Fruit fly (Drosophila melanogaster): ENCODE results near the gene CG32284.
A peak's percentile ranks its signal among the peaks of the same experiment; 100 is the strongest.

Gene CG32284

DNA sequence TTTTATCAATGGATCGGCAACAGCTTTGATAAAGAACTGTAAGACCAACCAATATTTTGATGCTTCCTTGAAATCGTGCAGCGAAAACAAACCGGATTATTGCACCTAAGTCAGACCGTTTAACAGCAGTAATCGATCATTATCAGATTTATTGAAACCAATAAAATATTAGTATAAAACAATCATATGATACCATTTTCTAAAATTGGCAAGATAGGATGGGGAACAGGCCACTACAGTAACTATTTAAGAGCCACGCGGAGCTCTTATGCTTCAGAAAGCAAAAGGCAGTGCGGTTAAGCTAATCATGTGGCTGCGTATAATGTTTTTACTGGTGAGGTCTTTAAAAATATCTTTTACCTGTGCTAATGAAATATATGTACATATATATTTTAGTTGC lies at the start of gene CG32284:
CG32284 (plus strand) TSS at position 301 of the 400 bp plus-strand sequence.
- no peak for TF ChIP-seq CG9705 (GFP tag; optimal IDR thresholded peaks at IDR 0.05)
- TF ChIP-seq psq (GFP tag; optimal IDR thresholded peaks at IDR 0.05) = no peak
- TF ChIP-seq ey (GFP tag; optimal IDR thresholded peaks at IDR 0.05) = no peak
- TF ChIP-seq dmrt93B (GFP tag; optimal IDR thresholded peaks at IDR 0.05) = no peak
- no peak for TF ChIP-seq Mio (GFP tag; optimal IDR thresholded peaks at IDR 0.05)
- TF ChIP-seq tai (GFP tag; optimal IDR thresholded peaks at IDR 0.05) = no peak
- TF ChIP-seq rgr (GFP tag; optimal IDR thresholded peaks at IDR 0.05) = no peak
- no peak for TF ChIP-seq CG32264 (GFP tag; optimal IDR thresholded peaks at IDR 0.05)
- no peak for TF ChIP-seq lola (GFP tag; optimal IDR thresholded peaks at IDR 0.05)

DNA sequence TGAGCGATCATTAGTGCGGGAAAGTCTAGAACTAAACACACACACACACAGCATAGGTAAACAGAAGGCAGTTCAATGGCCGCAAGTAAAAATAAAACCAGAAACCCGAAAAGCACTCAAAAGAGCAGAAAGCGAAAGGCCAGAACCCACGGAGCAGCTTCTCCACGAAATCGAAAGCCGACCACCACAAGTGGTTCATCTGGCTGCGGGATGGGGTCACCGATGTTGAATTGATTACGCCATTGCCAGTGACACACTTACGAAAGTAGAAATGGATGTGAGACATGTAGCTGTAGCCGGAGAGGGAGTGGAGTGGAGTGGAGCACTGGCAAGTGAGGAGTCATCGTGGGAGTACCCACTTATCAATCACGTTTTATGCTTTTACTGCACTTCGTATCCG lies 45.1 kb upstream of the CG32284 start:
- no peak for TF ChIP-seq CG32264 (GFP tag; optimal IDR thresholded peaks at IDR 0.05)
- TF ChIP-seq lola (GFP tag; optimal IDR thresholded peaks at IDR 0.05) = no peak
- TF ChIP-seq tai (GFP tag; optimal IDR thresholded peaks at IDR 0.05) = no peak
- no peak for TF ChIP-seq ey (GFP tag; optimal IDR thresholded peaks at IDR 0.05)
- no peak for TF ChIP-seq foxo (GFP tag; optimal IDR thresholded peaks at IDR 0.05)
- no peak for TF ChIP-seq dsf (GFP tag; optimal IDR thresholded peaks at IDR 0.05; ENCODE audit: borderline replicate concordance)
- TF ChIP-seq Myc (optimal IDR thresholded peaks at IDR 0.05) = no peak
- no peak for TF ChIP-seq h (GFP tag; optimal IDR thresholded peaks at IDR 0.05)
- TF ChIP-seq Rel (GFP tag; optimal IDR thresholded peaks at IDR 0.05) = no peak
- TF ChIP-seq Rel (tag; optimal IDR thresholded peaks at IDR 0.05) = no peak
- TF ChIP-seq fru (GFP tag; optimal IDR thresholded peaks at IDR 0.05) = no peak
- TF ChIP-seq woc (GFP tag; optimal IDR thresholded peaks at IDR 0.05) = no peak
- no peak for TF ChIP-seq Sp1 (GFP tag; optimal IDR thresholded peaks at IDR 0.05)
- no peak for TF ChIP-seq GATAd (GFP tag; optimal IDR thresholded peaks at IDR 0.05)
- no peak for TF ChIP-seq dl (GFP tag; optimal IDR thresholded peaks at IDR 0.05; ENCODE audit: insufficient read depth in 1 of 2, partially characterized antibody in 2 of 2)
- no peak for TF ChIP-seq Hr78 (GFP tag; optimal IDR thresholded peaks at IDR 0.05)
- TF ChIP-seq CG9705 (GFP tag; optimal IDR thresholded peaks at IDR 0.05) = no peak

DNA sequence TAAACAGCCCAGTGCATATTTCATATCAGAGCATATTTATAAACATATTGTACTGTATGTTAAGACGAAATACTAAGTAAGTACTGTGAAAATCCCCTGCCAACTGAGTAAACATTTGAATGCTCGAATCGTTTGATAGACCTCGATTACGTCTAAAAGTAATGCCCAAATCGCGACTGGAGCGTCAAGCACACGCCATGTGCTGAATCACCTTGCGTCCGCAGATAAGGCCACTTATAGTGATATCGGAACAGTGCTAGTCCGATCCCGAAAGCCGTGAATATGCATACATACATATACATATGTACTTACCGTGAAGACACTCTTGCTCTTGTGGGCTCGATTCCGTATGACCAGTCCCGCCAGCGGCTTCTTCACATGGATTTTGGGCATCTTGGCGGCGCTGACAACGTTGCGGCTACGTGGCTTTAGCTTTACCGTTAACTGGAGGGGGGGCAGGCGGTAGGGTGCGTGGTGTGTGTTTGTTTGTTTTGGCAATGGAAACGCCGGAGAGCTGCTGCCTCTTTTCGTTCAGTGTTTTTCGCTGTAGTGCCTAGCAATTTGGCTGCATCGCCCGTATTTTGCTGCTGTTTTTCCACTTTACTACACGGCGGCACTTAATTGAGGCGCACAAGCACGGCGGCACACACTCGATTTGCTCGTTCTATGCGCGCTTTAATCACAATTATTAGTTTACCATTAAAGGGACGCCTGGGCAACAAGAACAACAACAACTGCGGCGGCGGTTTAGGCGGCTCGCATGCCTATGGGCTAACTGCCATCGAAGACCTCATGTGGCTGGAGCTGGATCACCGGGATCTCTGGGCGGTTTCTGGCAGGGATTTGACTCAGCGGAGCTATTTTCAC lies 43.7 kb upstream of the CG32284 start:
- no peak for TF ChIP-seq Hr83 (GFP tag; optimal IDR thresholded peaks at IDR 0.05; ENCODE audit: poor library complexity, severe bottlenecking)
- TF ChIP-seq h (GFP tag; optimal IDR thresholded peaks at IDR 0.05) = peak; percentile 61
- no peak for TF ChIP-seq Rel (GFP tag; optimal IDR thresholded peaks at IDR 0.05)
- peak; percentile 33 for TF ChIP-seq Rel (tag; optimal IDR thresholded peaks at IDR 0.05)
- no peak for TF ChIP-seq jim (GFP tag; optimal IDR thresholded peaks at IDR 0.05)

DNA sequence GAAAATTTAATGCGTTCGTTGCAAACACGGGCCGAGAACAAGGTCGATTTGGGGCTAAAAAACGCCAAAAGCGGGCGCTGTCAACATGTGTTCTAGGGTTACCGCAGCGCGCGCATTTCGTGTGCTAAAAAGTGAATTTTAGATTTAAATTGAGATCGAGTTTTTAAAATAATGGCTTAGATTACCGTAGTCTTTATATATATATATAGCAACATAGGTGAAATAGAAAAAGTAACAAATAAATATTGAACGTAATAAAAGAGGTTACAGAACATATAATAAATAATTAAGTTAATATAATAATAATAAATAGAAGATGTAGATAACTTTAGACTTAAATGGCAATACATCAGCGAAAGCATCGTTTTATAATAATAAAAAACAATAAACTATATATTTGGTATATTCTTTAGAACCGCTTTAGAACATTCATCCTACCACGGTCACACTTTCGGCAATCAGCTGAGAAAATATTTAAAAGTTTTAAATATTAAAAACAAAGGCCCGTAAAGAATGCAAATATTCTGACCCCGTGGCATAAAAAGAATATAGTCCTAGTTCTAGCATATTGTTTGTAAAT lies 43.0 kb upstream of the CG32284 start, which contains the start of the genes CG11537 and Alg2:
CG11537 (minus strand) TSS at position 75 of the 580 bp plus-strand sequence.
Alg2 (plus strand) TSS at position 426 of the 580 bp plus-strand sequence.
- no peak for TF ChIP-seq ey (GFP tag; optimal IDR thresholded peaks at IDR 0.05)
- no peak for TF ChIP-seq CG9705 (GFP tag; optimal IDR thresholded peaks at IDR 0.05)
- no peak for TF ChIP-seq tai (GFP tag; optimal IDR thresholded peaks at IDR 0.05)
- TF ChIP-seq Hr78 (GFP tag; optimal IDR thresholded peaks at IDR 0.05) = no peak
- no peak for TF ChIP-seq lola (GFP tag; optimal IDR thresholded peaks at IDR 0.05)
- no peak for TF ChIP-seq Dif (GFP tag; optimal IDR thresholded peaks at IDR 0.05; ENCODE audit: partially characterized antibody)
- no peak for TF ChIP-seq Hr83 (GFP tag; optimal IDR thresholded peaks at IDR 0.05; ENCODE audit: poor library complexity, severe bottlenecking)
- TF ChIP-seq Jra (GFP tag; optimal IDR thresholded peaks at IDR 0.05) = no peak
- TF ChIP-seq foxo (GFP tag; optimal IDR thresholded peaks at IDR 0.05) = peak in 1 of 2 experiments; percentile 27
- no peak for TF ChIP-seq dmrt93B (GFP tag; optimal IDR thresholded peaks at IDR 0.05)
- no peak for TF ChIP-seq Vsx2 (GFP tag; optimal IDR thresholded peaks at IDR 0.05; ENCODE audit: partially characterized antibody)
- no peak for TF ChIP-seq dsf (GFP tag; optimal IDR thresholded peaks at IDR 0.05; ENCODE audit: borderline replicate concordance)
- no peak for TF ChIP-seq N (GFP tag; optimal IDR thresholded peaks at IDR 0.05)
- no peak for TF ChIP-seq CG32264 (GFP tag; optimal IDR thresholded peaks at IDR 0.05)
- TF ChIP-seq brk (GFP tag; optimal IDR thresholded peaks at IDR 0.05) = no peak
- TF ChIP-seq Sp1 (GFP tag; optimal IDR thresholded peaks at IDR 0.05) = peak; percentile 13
- no peak for TF ChIP-seq jim (GFP tag; optimal IDR thresholded peaks at IDR 0.05)
- TF ChIP-seq Dfd (GFP tag; optimal IDR thresholded peaks at IDR 0.05) = no peak
- TF ChIP-seq Myc (optimal IDR thresholded peaks at IDR 0.05) = peak; percentile 35
- no peak for TF ChIP-seq dl (GFP tag; optimal IDR thresholded peaks at IDR 0.05; ENCODE audit: insufficient read depth in 1 of 2, partially characterized antibody in 2 of 2)
- TF ChIP-seq br (GFP tag; optimal IDR thresholded peaks at IDR 0.05) = no peak
- peak; percentile 22 for TF ChIP-seq HLH106 (tag; optimal IDR thresholded peaks at IDR 0.05)
- no peak for TF ChIP-seq sv (GFP tag; optimal IDR thresholded peaks at IDR 0.05)
- TF ChIP-seq GATAd (GFP tag; optimal IDR thresholded peaks at IDR 0.05) = no peak
- peak; percentile 29 for TF ChIP-seq rgr (GFP tag; optimal IDR thresholded peaks at IDR 0.05)
- TF ChIP-seq pan (optimal IDR thresholded peaks at IDR 0.05) = no peak
- TF ChIP-seq Rel (GFP tag; optimal IDR thresholded peaks at IDR 0.05) = no peak
- peak; percentile 4 for TF ChIP-seq Rel (tag; optimal IDR thresholded peaks at IDR 0.05)
- TF ChIP-seq usp (GFP tag; optimal IDR thresholded peaks at IDR 0.05) = no peak
- peak; percentile 0 for TF ChIP-seq psq (GFP tag; optimal IDR thresholded peaks at IDR 0.05)
- no peak for TF ChIP-seq Mio (GFP tag; optimal IDR thresholded peaks at IDR 0.05)
